Worm (Caenorhabditis elegans) whole organism, L4 larva: ENCODE data around the gene str-187.

Experiments used
- D1046.2 ChIP-seq: fragments of 200-800 bp; sonication (Bioruptor generic); IDR thresholded peaks from 2 replicates; pipeline ENCODE4 v1.3.6; 2022; ENCODE audit warnings: missing genetic modification characterization, missing compliant biosample characterization
- F26F4.8 ChIP-seq: fragments of 200-800 bp; sonication (Bioruptor generic); conservative IDR thresholded peaks from 2 replicates; pipeline ENCODE4 v1.3.6; 2022; ENCODE audit warnings: missing genetic modification characterization, missing compliant biosample characterization
- R02D3.7 ChIP-seq: fragments of 150-350 bp; sonication (generic microtip); optimal IDR thresholded peaks from 3 replicates; lab custom pipeline; 2014; ENCODE audit warnings: missing biosample characterization, missing genetic modification characterization
- Y105C5A.15 ChIP-seq: fragments of 200-800 bp; sonication (Bioruptor generic); IDR thresholded peaks from 2 replicates; pipeline ENCODE4 v1.3.6; 2022; ENCODE audit warnings: missing genetic modification characterization, missing compliant biosample characterization
- Y48G9A.11 ChIP-seq: fragments of 200-800 bp; sonication (Bioruptor generic); IDR thresholded peaks from 2 replicates; pipeline ENCODE4 v1.3.6; 2022; ENCODE audit warnings: missing genetic modification reagents, missing genetic modification characterization, missing compliant biosample characterization
- arid-1 ChIP-seq: fragments of 200-800 bp; sonication (Bioruptor generic); conservative IDR thresholded peaks from 2 replicates; pipeline ENCODE4 v1.3.6; 2022; ENCODE audit warnings: missing genetic modification reagents, missing genetic modification characterization, missing compliant biosample characterization
- ceh-32 ChIP-seq: sonication (generic microtip); optimal IDR thresholded peaks from 2 replicates; lab custom pipeline; 2016; ENCODE audit warnings: mild to moderate bottlenecking, missing genetic modification characterization, missing compliant biosample characterization; ENCODE audit not compliant: poor library complexity
- ceh-62 ChIP-seq: sonication (generic microtip); optimal IDR thresholded peaks from 2 replicates; lab custom pipeline; 2017; ENCODE audit warnings: missing biosample characterization, missing genetic modification characterization
- ces-1 ChIP-seq: fragments of 150-350 bp; sonication (generic microtip); optimal IDR thresholded peaks from 4 replicates; lab custom pipeline; 2014; ENCODE audit warnings: missing biosample characterization, missing genetic modification reagents, missing genetic modification characterization
- ctbp-1 ChIP-seq: fragments of 200-800 bp; sonication (Bioruptor generic); IDR thresholded peaks from 2 replicates; pipeline ENCODE4 v1.3.6; 2022; ENCODE audit warnings: missing genetic modification reagents, missing genetic modification characterization, missing compliant biosample characterization
- daf-16 ChIP-seq, 3 experiments: sonication (generic microtip); optimal IDR thresholded peaks; 2 replicates each; lab custom pipeline; 2016 to 2017; ENCODE audit warnings: missing genetic modification characterization in 3 of 3, missing genetic modification reagents in 3 of 3, mild to moderate bottlenecking in 2 of 3, missing compliant biosample characterization in 2 of 3, missing biosample characterization in 1 of 3, moderate library complexity in 1 of 3
- dmd-6 ChIP-seq: fragments of 200-800 bp; sonication (Bioruptor generic); IDR thresholded peaks from 2 replicates; pipeline ENCODE4 v1.3.6; 2022; ENCODE audit warnings: missing genetic modification reagents, missing genetic modification characterization, missing compliant biosample characterization
- fkh-10 ChIP-seq: fragments of 150-350 bp; optimal IDR thresholded peaks from 2 replicates; lab custom pipeline; 2014; ENCODE audit warnings: missing biosample characterization, missing genetic modification reagents, missing genetic modification characterization
- fos-1 ChIP-seq: fragments of 150-350 bp; optimal IDR thresholded peaks from 2 replicates; lab custom pipeline; 2014; ENCODE audit warnings: missing biosample characterization, missing genetic modification characterization
- hlh-30 ChIP-seq: sonication (generic microtip); optimal IDR thresholded peaks from 2 replicates; lab custom pipeline; 2017; ENCODE audit warnings: antibody characterized with exemption, mild to moderate bottlenecking, missing genetic modification characterization, missing compliant biosample characterization; ENCODE audit not compliant: insufficient read depth
- hmg-1.1 ChIP-seq: fragments of 200-800 bp; sonication (Bioruptor generic); IDR thresholded peaks from 2 replicates; pipeline ENCODE4 v1.3.6; 2022; ENCODE audit warnings: missing genetic modification reagents, missing genetic modification characterization, missing compliant biosample characterization
- jun-1 ChIP-seq: fragments of 150-350 bp; optimal IDR thresholded peaks from 2 replicates; lab custom pipeline; 2014; ENCODE audit warnings: missing biosample characterization, missing genetic modification reagents, missing genetic modification characterization
- lin-1 ChIP-seq: fragments of 200-800 bp; sonication (Bioruptor generic); IDR thresholded peaks from 2 replicates; pipeline ENCODE4 v1.3.6; 2022; ENCODE audit warnings: missing genetic modification reagents, missing genetic modification characterization, missing compliant biosample characterization
- lin-13 ChIP-seq: fragments of 150-350 bp; optimal IDR thresholded peaks from 2 replicates; lab custom pipeline; 2014; ENCODE audit warnings: missing biosample characterization, missing genetic modification reagents, missing genetic modification characterization
- lin-29 ChIP-seq: fragments of 200-800 bp; sonication (Bioruptor generic); IDR thresholded peaks from 2 replicates; pipeline ENCODE4 v1.3.6; 2022; ENCODE audit warnings: missing genetic modification reagents, missing genetic modification characterization, missing compliant biosample characterization
- lin-39 ChIP-seq: fragments of 150-350 bp; optimal IDR thresholded peaks from 2 replicates; lab custom pipeline; 2014; ENCODE audit warnings: missing biosample characterization, missing genetic modification reagents, missing genetic modification characterization
- mdl-1 ChIP-seq, 2 experiments: fragments of 150-350 bp in 1 of 2; sonication (generic microtip) in 1 of 2; optimal IDR thresholded peaks; 2 replicates each; lab custom pipeline; 2014 to 2017; ENCODE audit warnings: missing biosample characterization in 2 of 2, missing genetic modification characterization in 2 of 2
- mdt-29 ChIP-seq: fragments of 200-800 bp; sonication (Bioruptor generic); IDR thresholded peaks from 2 replicates; pipeline ENCODE4 v1.3.6; 2022; ENCODE audit warnings: missing genetic modification reagents, missing genetic modification characterization, missing compliant biosample characterization
- mes-2 ChIP-seq: sonication (generic microtip); optimal IDR thresholded peaks from 2 replicates; lab custom pipeline; 2016; ENCODE audit warnings: missing genotype, mild to moderate bottlenecking, missing genetic modification characterization, missing compliant biosample characterization; ENCODE audit not compliant: poor library complexity, severe bottlenecking
- mxl-3 ChIP-seq: fragments of 200-800 bp; sonication (Bioruptor generic); optimal IDR thresholded peaks from 2 replicates; lab custom pipeline; 2018; ENCODE audit warnings: mild to moderate bottlenecking, missing genetic modification characterization, missing compliant biosample characterization
- nhr-11 ChIP-seq: fragments of 150-350 bp; optimal IDR thresholded peaks from 2 replicates; lab custom pipeline; 2014; ENCODE audit warnings: missing biosample characterization, missing genetic modification characterization
- nhr-237 ChIP-seq: sonication (generic microtip); optimal IDR thresholded peaks from 2 replicates; lab custom pipeline; 2017; ENCODE audit warnings: missing biosample characterization, missing genetic modification characterization
- nhr-28 ChIP-seq: fragments of 150-350 bp; optimal IDR thresholded peaks from 2 replicates; lab custom pipeline; 2014; ENCODE audit warnings: missing biosample characterization, missing genetic modification characterization
- nhr-41 ChIP-seq: fragments of 200-800 bp; sonication (Bioruptor generic); IDR thresholded peaks from 2 replicates; pipeline ENCODE4 v1.3.6; 2022; ENCODE audit warnings: missing genetic modification reagents, missing genetic modification characterization, missing compliant biosample characterization
- nhr-48 ChIP-seq: sonication (generic microtip); optimal IDR thresholded peaks from 2 replicates; lab custom pipeline; 2016; ENCODE audit warnings: mild to moderate bottlenecking, missing genetic modification characterization, missing compliant biosample characterization
- nhr-76 ChIP-seq: fragments of 150-350 bp; optimal IDR thresholded peaks from 2 replicates; lab custom pipeline; 2014; ENCODE audit warnings: missing biosample characterization, missing genetic modification characterization
- pha-4 ChIP-seq, 2 experiments: fragments of 150-350 bp in 1 of 2; fragments of 200-800 bp in 1 of 2; sonication (Bioruptor generic) in 1 of 2; IDR thresholded peaks in 1 of 2; optimal IDR thresholded peaks in 1 of 2; 2 replicates each; pipeline versions ENCODE4 v1.3.6 to Lab custom; 2014 to 2022; ENCODE audit warnings: missing genetic modification characterization in 2 of 2, missing genetic modification reagents in 2 of 2, missing biosample characterization in 1 of 2, missing compliant biosample characterization in 1 of 2
- saeg-2 ChIP-seq: fragments of 200-800 bp; sonication (Bioruptor generic); IDR thresholded peaks from 2 replicates; pipeline ENCODE4 v1.3.6; 2022; ENCODE audit warnings: missing genetic modification reagents, missing genetic modification characterization, missing compliant biosample characterization
- skn-1 ChIP-seq: fragments of 150-350 bp; optimal IDR thresholded peaks from 2 replicates; lab custom pipeline; 2014; ENCODE audit warnings: missing biosample characterization, missing genetic modification characterization
- snpc-4 ChIP-seq: fragments of 150-350 bp; optimal IDR thresholded peaks from 2 replicates; lab custom pipeline; 2014; ENCODE audit warnings: missing biosample characterization, missing genetic modification characterization
- tag-97 ChIP-seq: fragments of 200-800 bp; sonication (Bioruptor generic); IDR thresholded peaks from 2 replicates; pipeline ENCODE4 v1.3.6; 2022; ENCODE audit warnings: missing genetic modification characterization, missing compliant biosample characterization
- tra-1 ChIP-seq: fragments of 200-800 bp; sonication (Bioruptor generic); IDR thresholded peaks from 2 replicates; pipeline ENCODE4 v1.3.6; 2022; ENCODE audit warnings: missing genetic modification reagents, missing genetic modification characterization, missing compliant biosample characterization
- unc-39 ChIP-seq: sonication (generic microtip); optimal IDR thresholded peaks from 2 replicates; lab custom pipeline; 2017; ENCODE audit warnings: missing biosample characterization, missing genetic modification characterization
- unc-62 ChIP-seq, 3 experiments: fragments of 150-350 bp in 1 of 3; sonication (generic microtip); optimal IDR thresholded peaks in 2 of 3; peaks in 1 of 3; 1 replicate in 1 of 3; 2 replicates in 2 of 3; lab custom pipeline; 2014 to 2017; ENCODE audit warnings: missing biosample characterization in 3 of 3, missing genetic modification characterization in 3 of 3, missing genetic modification reagents in 3 of 3, missing genotype in 1 of 3
- zfp-3 ChIP-seq: fragments of 200-800 bp; sonication (Bioruptor generic); conservative IDR thresholded peaks from 2 replicates; pipeline ENCODE4 v1.3.6; 2022; ENCODE audit warnings: missing genetic modification reagents, missing genetic modification characterization, missing compliant biosample characterization
- zip-2 ChIP-seq: fragments of 150-350 bp; optimal IDR thresholded peaks from 2 replicates; lab custom pipeline; 2014; ENCODE audit warnings: missing biosample characterization, missing genetic modification characterization
- ztf-11 ChIP-seq: fragments of 150-350 bp; optimal IDR thresholded peaks from 2 replicates; lab custom pipeline; 2014; ENCODE audit warnings: missing biosample characterization, missing genetic modification characterization

str-187 gene

DNA sequence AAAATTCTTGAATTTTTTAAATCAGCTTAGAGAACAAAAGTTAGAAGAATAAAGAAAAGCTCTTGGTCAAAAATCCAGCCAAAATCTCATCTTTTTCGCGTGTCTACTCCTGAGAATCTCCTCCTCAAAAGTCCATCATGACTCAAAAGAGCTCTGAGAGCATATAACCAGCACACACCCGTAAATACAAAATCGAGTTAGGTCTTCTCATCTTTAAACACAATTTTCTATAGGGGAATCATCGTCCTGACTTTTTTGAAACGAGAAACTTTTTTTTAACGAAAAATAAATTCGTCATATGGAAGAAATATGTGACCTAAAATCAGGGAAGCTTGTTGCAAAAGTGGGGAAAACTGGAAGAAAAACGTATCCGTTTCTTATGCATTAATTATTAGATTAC is 31.9 kb upstream of the str-187 start:
- TF ChIP-seq fkh-10 (GFP tag; lab: Kevin White, UChicago) (peak; percentile 75), ces-1 (peak; percentile 77), Y105C5A.15 (no peak), zfp-3 (GFP tag; lab: Robert Waterston, UW) (no peak), snpc-4 (tag; lab: Kevin White, UChicago) (no peak), ctbp-1 (GFP tag; lab: Robert Waterston, UW) (no peak), nhr-28 (tag; lab: Kevin White, UChicago) (no peak), pha-4 (GFP tag; IDR thresholded peaks at IDR 0.05; lab: Robert Waterston, UW) (no peak), pha-4 (tag; optimal IDR thresholded peaks at IDR 0.05; lab: Kevin White, UChicago) (no peak)
- TF ChIP-seq, all 104 proteins: peak for 2

DNA sequence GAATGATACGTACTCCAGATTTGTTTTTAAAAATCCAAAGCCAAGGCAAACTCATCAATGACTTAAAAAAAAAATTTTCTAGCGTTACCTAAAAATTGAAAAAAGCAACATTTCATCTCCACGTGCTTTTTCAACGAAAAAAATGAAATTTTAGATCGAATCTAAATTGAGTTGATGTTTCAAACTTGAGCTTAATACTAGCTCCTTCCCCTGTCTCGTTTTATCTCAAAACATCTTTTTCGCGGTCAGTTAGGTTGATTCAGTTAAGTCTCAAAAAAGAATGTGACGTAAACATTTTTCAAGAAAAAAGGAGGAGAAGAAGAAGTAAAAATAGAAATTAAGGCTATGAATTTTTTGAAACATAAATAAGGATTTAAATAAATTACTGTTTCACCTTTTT is 28.4 kb upstream of the str-187 start:
- TF ChIP-seq ceh-32 (no peak), fkh-10 (GFP tag; lab: Kevin White, UChicago) (peak; percentile 64)

- TF ChIP-seq nhr-76 (tag; lab: Kevin White, UChicago) = no peak
- no peak for TF ChIP-seq nhr-11 (tag; lab: Kevin White, UChicago)
- TF ChIP-seq mdl-1 (tag; optimal IDR thresholded peaks at IDR 0.05; lab: Kevin White, UChicago) = no peak
- TF ChIP-seq ces-1 = peak; percentile 17
Observed at ce11 chrIV:17238951-17239350, 26.4 kb upstream of the str-187 start.

ce11 chrIV:17245200-17245599 is 20.2 kb upstream of the str-187 start, which contains the start of gene ZK550.2:
ZK550.2 (plus strand) TSS chrIV:17245584.
- no peak for TF ChIP-seq zfp-3 (GFP tag; lab: Robert Waterston, UW)
- TF ChIP-seq R02D3.7 (tag; lab: Kevin White, UChicago) = no peak
- no peak for TF ChIP-seq hmg-1.1
- peak; percentile 87 for TF ChIP-seq tra-1 (GFP tag; lab: Robert Waterston, UW)
- TF ChIP-seq mxl-3 (GFP tag; lab: Kevin White, UChicago) = peak; percentile 60
- TF ChIP-seq dmd-6 (GFP tag; lab: Robert Waterston, UW) = peak; percentile 98
- no peak for TF ChIP-seq nhr-237 (tag; lab: Kevin White, UChicago)
- no peak for TF ChIP-seq ceh-62 (tag; lab: Kevin White, UChicago)
- peak; percentile 89 for TF ChIP-seq nhr-28 (tag; lab: Kevin White, UChicago)
- TF ChIP-seq fos-1 (tag; lab: Kevin White, UChicago) = peak; percentile 68
- no peak for TF ChIP-seq ztf-11 (tag; lab: Kevin White, UChicago)
- no peak for TF ChIP-seq nhr-76 (tag; lab: Kevin White, UChicago)
- no peak for TF ChIP-seq skn-1 (tag; lab: Kevin White, UChicago)
- 0 out of 2 replicates have a peak, but pooled peaks have one; percentile 10 for TF ChIP-seq mdt-29 (GFP tag; lab: Robert Waterston, UW)
- no peak for TF ChIP-seq mes-2
- no peak for TF ChIP-seq lin-13 (GFP tag; lab: Kevin White, UChicago)
- peak; percentile 84 for TF ChIP-seq nhr-41 (GFP tag; lab: Robert Waterston, UW)
- peak; percentile 10 for TF ChIP-seq zip-2 (tag; lab: Kevin White, UChicago)
- no peak for TF ChIP-seq D1046.2
- TF ChIP-seq saeg-2 (GFP tag; lab: Robert Waterston, UW) = 0 out of 2 replicates have a peak, but pooled peaks have one; percentile 35
- peak; percentile 74 for TF ChIP-seq hlh-30 (tag; lab: Kevin White, UChicago)
- no peak for TF ChIP-seq lin-39 (tag; lab: Kevin White, UChicago)
- no peak for TF ChIP-seq lin-29 (GFP tag; lab: Robert Waterston, UW)
- no peak for TF ChIP-seq F26F4.8 (GFP tag; lab: Robert Waterston, UW)
- TF ChIP-seq unc-62 (GFP tag; optimal IDR thresholded peaks at IDR 0.05 in 1 of 2; lab: Kevin White, UChicago) = peak in 1 of 2 experiments; percentile 63
- no peak for TF ChIP-seq unc-62 (tag; optimal IDR thresholded peaks at IDR 0.05; lab: Kevin White, UChicago)
- TF ChIP-seq jun-1 = peak; percentile 51
- TF ChIP-seq ctbp-1 (GFP tag; lab: Robert Waterston, UW) = no peak
- no peak for TF ChIP-seq Y48G9A.11 (GFP tag; lab: Robert Waterston, UW)
- TF ChIP-seq tag-97 (GFP tag; lab: Robert Waterston, UW) = no peak
- peak; percentile 56; the same call in 1 of the 2 replicates for TF ChIP-seq arid-1 (GFP tag; lab: Robert Waterston, UW)
- peak in 1 of 2 experiments; percentile 33 for TF ChIP-seq mdl-1 (tag; optimal IDR thresholded peaks at IDR 0.05; lab: Kevin White, UChicago)
- TF ChIP-seq nhr-48 (tag; lab: Kevin White, UChicago) = peak; percentile 96
- no peak for TF ChIP-seq unc-39 (tag; lab: Kevin White, UChicago)
- TF ChIP-seq pha-4 (GFP tag; IDR thresholded peaks at IDR 0.05; lab: Robert Waterston, UW) = no peak
- no peak for TF ChIP-seq pha-4 (tag; optimal IDR thresholded peaks at IDR 0.05; lab: Kevin White, UChicago)
- peak in 1 of 2 experiments; percentile 32 for TF ChIP-seq daf-16 (GFP tag; optimal IDR thresholded peaks at IDR 0.05; lab: Kevin White, UChicago)
- peak; percentile 95 for TF ChIP-seq daf-16 (tag; optimal IDR thresholded peaks at IDR 0.05; lab: Kevin White, UChicago)
- no peak for TF ChIP-seq ces-1
- TF ChIP-seq lin-1 (GFP tag; lab: Robert Waterston, UW) = peak; percentile 96
